Worm (Caenorhabditis elegans): ENCODE measurements around the gene mks-1.

ce11 chrIII:3165309-3165708, 20.8 kb upstream of the mks-1 start, which contains the start of gene R148.5:
- TF ChIP-seq egl-43 (GFP tag; IDR thresholded peaks at IDR 0.05), result no peak
- TF ChIP-seq lim-7 (GFP tag; IDR thresholded peaks at IDR 0.05), result no peak
- TF ChIP-seq aly-2 (tag; optimal IDR thresholded peaks at IDR 0.05), result no peak
- no peak for TF ChIP-seq Y48G9A.11 (GFP tag; IDR thresholded peaks at IDR 0.05)
- TF ChIP-seq hlh-30 (tag; optimal IDR thresholded peaks at IDR 0.05; ENCODE audit: insufficient read depth), result no peak
- no peak for TF ChIP-seq snpc-4 (tag; optimal IDR thresholded peaks at IDR 0.05)
- TF ChIP-seq pha-4 (GFP tag; IDR thresholded peaks at IDR 0.05), result no peak
- no peak for TF ChIP-seq pha-4 (tag; optimal IDR thresholded peaks at IDR 0.05)
- TF ChIP-seq skn-1 (tag; optimal IDR thresholded peaks at IDR 0.05), result no peak
- no peak for TF ChIP-seq fkh-10 (GFP tag; optimal IDR thresholded peaks at IDR 0.05)

All from whole organism, L4 larva.